Worm (Caenorhabditis elegans) whole organism, mixed stage, embryonic: ENCODE data around the gene nhr-4.

Experiments used
- M03D4.4 ChIP-seq: sonication (generic microtip); optimal IDR thresholded peaks from 2 replicates; lab custom pipeline; 2017; ENCODE audit warnings: mild to moderate bottlenecking, missing genetic modification characterization, missing compliant biosample characterization
- bed-3 ChIP-seq: fragments of 200-800 bp; sonication (Bioruptor generic); optimal IDR thresholded peaks from 3 replicates; lab custom pipeline; 2018; ENCODE audit warnings: mild to moderate bottlenecking, missing genetic modification characterization, moderate library complexity, missing compliant biosample characterization
- blmp-1 ChIP-seq: fragments of 150-350 bp; optimal IDR thresholded peaks from 2 replicates; lab custom pipeline; 2014; ENCODE audit warnings: missing biosample characterization, missing genetic modification characterization
- ceh-39 ChIP-seq: fragments of 150-350 bp; optimal IDR thresholded peaks from 2 replicates; lab custom pipeline; 2014; ENCODE audit warnings: missing biosample characterization, missing genetic modification characterization
- ceh-43 ChIP-seq: fragments of 200-800 bp; sonication (Bioruptor generic); optimal IDR thresholded peaks from 2 replicates; lab custom pipeline; 2018; ENCODE audit warnings: mild to moderate bottlenecking, missing genetic modification characterization, moderate library complexity, missing compliant biosample characterization
- ces-1 ChIP-seq: fragments of 150-350 bp; optimal IDR thresholded peaks from 2 replicates; lab custom pipeline; 2014; ENCODE audit warnings: missing biosample characterization, missing genetic modification reagents, missing genetic modification characterization
- cnd-1 ChIP-seq: fragments of 200-800 bp; sonication (Bioruptor generic); optimal IDR thresholded peaks from 2 replicates; lab custom pipeline; 2018; ENCODE audit warnings: mild to moderate bottlenecking, missing genetic modification characterization, missing compliant biosample characterization
- drap-1 ChIP-seq: fragments of 200-800 bp; sonication (Bioruptor generic); optimal IDR thresholded peaks from 3 replicates; lab custom pipeline; 2018; ENCODE audit warnings: mild to moderate bottlenecking, missing genetic modification characterization, missing compliant biosample characterization
- elt-1 ChIP-seq: sonication (generic microtip); optimal IDR thresholded peaks from 2 replicates; lab custom pipeline; 2017; ENCODE audit warnings: missing genetic modification characterization, mild to moderate bottlenecking, missing compliant biosample characterization, antibody characterized with exemption, moderate library complexity, borderline replicate concordance; ENCODE audit not compliant: insufficient read depth
- elt-3 ChIP-seq: fragments of 150-350 bp; optimal IDR thresholded peaks from 2 replicates; lab custom pipeline; 2014; ENCODE audit warnings: missing biosample characterization, missing genetic modification characterization
- flh-1 ChIP-seq: fragments of 200-800 bp; sonication (Bioruptor generic); optimal IDR thresholded peaks from 2 replicates; lab custom pipeline; 2018; ENCODE audit warnings: mild to moderate bottlenecking, missing genetic modification characterization, moderate library complexity, missing compliant biosample characterization
- ham-2 ChIP-seq: fragments of 200-800 bp; sonication (Bioruptor generic); optimal IDR thresholded peaks from 2 replicates; lab custom pipeline; 2018; ENCODE audit warnings: mild to moderate bottlenecking, missing genetic modification characterization, missing compliant biosample characterization
- lin-32 ChIP-seq: fragments of 200-800 bp; sonication (Bioruptor generic); optimal IDR thresholded peaks from 2 replicates; lab custom pipeline; 2018; ENCODE audit warnings: mild to moderate bottlenecking, missing genetic modification characterization, missing compliant biosample characterization
- lsy-2 ChIP-seq: fragments of 150-350 bp; optimal IDR thresholded peaks from 2 replicates; lab custom pipeline; 2014; ENCODE audit warnings: missing biosample characterization, missing genetic modification characterization
- mab-5 ChIP-seq: fragments of 150-350 bp; optimal IDR thresholded peaks from 2 replicates; lab custom pipeline; 2014; ENCODE audit warnings: missing biosample characterization, missing genetic modification characterization
- mep-1 ChIP-seq: fragments of 150-350 bp; optimal IDR thresholded peaks from 2 replicates; lab custom pipeline; 2017; ENCODE audit warnings: missing biosample characterization, missing genetic modification reagents, missing genetic modification characterization, inconsistent platforms
- mls-2 ChIP-seq: sonication (generic microtip); optimal IDR thresholded peaks from 2 replicates; lab custom pipeline; 2016; ENCODE audit warnings: mild to moderate bottlenecking, missing genetic modification characterization, moderate library complexity, missing compliant biosample characterization
- nhr-237 ChIP-seq: fragments of 150-350 bp; optimal IDR thresholded peaks from 2 replicates; lab custom pipeline; 2014; ENCODE audit warnings: missing biosample characterization, missing genetic modification characterization
- nhr-76 ChIP-seq: sonication (generic microtip); optimal IDR thresholded peaks from 2 replicates; lab custom pipeline; 2017; ENCODE audit warnings: missing biosample characterization, missing genetic modification characterization
- pha-4 ChIP-seq: fragments of 150-350 bp; optimal IDR thresholded peaks from 2 replicates; lab custom pipeline; 2018; ENCODE audit warnings: missing biosample characterization, missing genetic modification reagents, missing genetic modification characterization
- sem-2 ChIP-seq: fragments of 200-800 bp; sonication (Bioruptor generic); optimal IDR thresholded peaks from 2 replicates; lab custom pipeline; 2018; ENCODE audit warnings: mild to moderate bottlenecking, missing genetic modification characterization, missing compliant biosample characterization
- snpc-4 ChIP-seq: fragments of 150-350 bp; optimal IDR thresholded peaks from 2 replicates; lab custom pipeline; 2014; ENCODE audit warnings: missing biosample characterization, missing genetic modification characterization
- sptf-1 ChIP-seq: sonication (generic microtip); optimal IDR thresholded peaks from 2 replicates; lab custom pipeline; 2017; ENCODE audit warnings: mild to moderate bottlenecking, missing genetic modification characterization, moderate library complexity, missing compliant biosample characterization
- tbx-8 ChIP-seq: fragments of 200-800 bp; sonication (Bioruptor generic); optimal IDR thresholded peaks from 2 replicates; lab custom pipeline; 2018; ENCODE audit warnings: mild to moderate bottlenecking, missing genetic modification characterization, moderate library complexity, missing compliant biosample characterization
- unc-120 ChIP-seq: sonication (generic microtip); optimal IDR thresholded peaks from 2 replicates; lab custom pipeline; 2017; ENCODE audit warnings: missing genetic modification characterization, missing compliant biosample characterization; ENCODE audit not compliant: poor library complexity, severe bottlenecking
- unc-39 ChIP-seq: fragments of 150-350 bp; optimal IDR thresholded peaks from 2 replicates; lab custom pipeline; 2014; ENCODE audit warnings: missing biosample characterization, missing genetic modification characterization
- unc-62 ChIP-seq: fragments of 150-350 bp; optimal IDR thresholded peaks from 2 replicates; lab custom pipeline; 2014; ENCODE audit warnings: missing biosample characterization, missing genetic modification reagents, missing genetic modification characterization
- zip-8 ChIP-seq: fragments of 150-350 bp; optimal IDR thresholded peaks from 2 replicates; lab custom pipeline; 2014; ENCODE audit warnings: missing biosample characterization, missing genetic modification characterization
- ztf-11 ChIP-seq: fragments of 150-350 bp; optimal IDR thresholded peaks from 2 replicates; lab custom pipeline; 2014; ENCODE audit warnings: missing biosample characterization, missing genetic modification characterization

Gene nhr-4

ce11 chrIV:9855712-9856111 is 23.4 kb upstream of the nhr-4 start, which contains the start of gene K07F5.12:
Gene K07F5.12 (plus strand): TSS chrIV:9856012.
- no peak for TF ChIP-seq ces-1 (GFP tag; lab: Kevin White, UChicago)
- TF ChIP-seq sptf-1 = no peak
- TF ChIP-seq bed-3 (GFP tag; lab: Kevin White, UChicago) = no peak
- TF ChIP-seq unc-39 (tag; lab: Kevin White, UChicago) = no peak
- no peak for TF ChIP-seq lin-32 (GFP tag; lab: Kevin White, UChicago)
- TF ChIP-seq ztf-11 = no peak
- no peak for TF ChIP-seq ham-2
- TF ChIP-seq elt-3 (tag; lab: Kevin White, UChicago) = no peak
- TF ChIP-seq nhr-76 (tag; lab: Kevin White, UChicago) = no peak
- TF ChIP-seq ceh-43 (GFP tag; lab: Kevin White, UChicago) = no peak
- TF ChIP-seq blmp-1 (tag; lab: Kevin White, UChicago) = no peak
- TF ChIP-seq ceh-39 = no peak
- TF ChIP-seq tbx-8 (GFP tag; lab: Kevin White, UChicago) = no peak

ce11 chrIV:9857952-9858488 is 21.1 kb upstream of the nhr-4 start, which contains the start of gene npp-1:
Gene npp-1 (plus strand): TSS chrIV:9858488.
- TF ChIP-seq lsy-2 (tag; lab: Kevin White, UChicago) = peak; percentile 21
- TF ChIP-seq sptf-1 = no peak
- TF ChIP-seq ceh-39 = peak; percentile 67
- TF ChIP-seq tbx-8 (GFP tag; lab: Kevin White, UChicago) = no peak
- TF ChIP-seq blmp-1 (tag; lab: Kevin White, UChicago) = no peak
- peak; percentile 64 for TF ChIP-seq mep-1 (tag; lab: Kevin White, UChicago)
- TF ChIP-seq elt-1 = no peak

- TF ChIP-seq ceh-43 (GFP tag; lab: Kevin White, UChicago) = no peak
- TF ChIP-seq blmp-1 (tag; lab: Kevin White, UChicago) = no peak
- TF ChIP-seq unc-39 (tag; lab: Kevin White, UChicago) = no peak
- no peak for TF ChIP-seq ham-2
- no peak for TF ChIP-seq lin-32 (GFP tag; lab: Kevin White, UChicago)
- no peak for TF ChIP-seq unc-62
- no peak for TF ChIP-seq snpc-4
- TF ChIP-seq bed-3 (GFP tag; lab: Kevin White, UChicago) = no peak
- no peak for TF ChIP-seq flh-1 (GFP tag; lab: Kevin White, UChicago)
- TF ChIP-seq sem-2 (GFP tag; lab: Kevin White, UChicago) = no peak
Observed at ce11 chrIV:9858970-9859369, 20.2 kb upstream of the nhr-4 start.

DNA sequence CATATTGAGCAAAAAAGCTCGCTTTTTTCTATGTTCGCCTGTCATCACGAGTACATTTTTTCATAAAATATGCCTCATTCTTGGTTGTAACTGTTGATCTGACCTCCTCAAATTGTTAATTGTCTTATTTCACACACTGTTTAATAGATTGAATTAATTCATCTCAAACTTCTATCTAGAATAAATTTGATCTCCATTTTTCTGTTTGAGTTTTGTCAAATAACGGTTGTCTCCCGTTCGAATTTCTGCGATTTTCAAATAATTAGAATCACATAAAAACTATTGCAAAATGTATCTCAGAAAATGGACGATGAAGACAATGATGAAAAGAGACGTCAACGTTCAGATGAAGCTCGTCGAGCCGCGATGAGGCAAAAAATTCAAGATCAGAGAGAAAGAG is 17.2 kb upstream of the nhr-4 start, which contains the start of gene K07F5.14:
K07F5.14 (plus strand) TSS at position 301 of the 400 bp plus-strand sequence.
- TF ChIP-seq sptf-1 (no peak), mab-5 (tag; lab: Kevin White, UChicago) (no peak)

- TF ChIP-seq ham-2 (no peak), drap-1 (no peak), mls-2 (tag; lab: Kevin White, UChicago) (no peak), pha-4 (tag; lab: Kevin White, UChicago) (no peak), elt-1 (no peak), ceh-39 (no peak), unc-39 (tag; lab: Kevin White, UChicago) (no peak), cnd-1 (tag; lab: Kevin White, UChicago) (no peak), zip-8 (tag; lab: Kevin White, UChicago) (no peak), ceh-43 (GFP tag; lab: Kevin White, UChicago) (no peak), lin-32 (GFP tag; lab: Kevin White, UChicago) (no peak), ces-1 (GFP tag; lab: Kevin White, UChicago) (no peak), unc-120 (tag; lab: Kevin White, UChicago) (no peak)
Observed at ce11 chrIV:9863817-9864216, 15.3 kb upstream of the nhr-4 start, which contains the start of gene K07F5.16. Gene K07F5.16 (plus strand): TSS chrIV:9864117.

- TF ChIP-seq zip-8 (tag; lab: Kevin White, UChicago) (no peak), mls-2 (tag; lab: Kevin White, UChicago) (no peak), ceh-43 (GFP tag; lab: Kevin White, UChicago) (no peak), ztf-11 (no peak), mab-5 (tag; lab: Kevin White, UChicago) (no peak), unc-120 (tag; lab: Kevin White, UChicago) (no peak), mep-1 (tag; lab: Kevin White, UChicago) (no peak), snpc-4 (no peak), unc-62 (no peak), unc-39 (tag; lab: Kevin White, UChicago) (no peak), sem-2 (GFP tag; lab: Kevin White, UChicago) (no peak), ces-1 (GFP tag; lab: Kevin White, UChicago) (no peak), lsy-2 (tag; lab: Kevin White, UChicago) (no peak), bed-3 (GFP tag; lab: Kevin White, UChicago) (no peak), elt-1 (no peak), M03D4.4 (tag; lab: Kevin White, UChicago) (no peak), pha-4 (tag; lab: Kevin White, UChicago) (no peak), tbx-8 (GFP tag; lab: Kevin White, UChicago) (no peak), nhr-237 (no peak)
Observed at ce11 chrIV:9864778-9865177, 14.4 kb upstream of the nhr-4 start, which contains the start of the genes K07F5.15 and K07F5.22. Gene K07F5.15 (plus strand): TSS chrIV:9865078. Gene K07F5.22 (plus strand): TSS chrIV:9865078.
